Fruit fly (Drosophila melanogaster): Measurements from ENCODE around the gene prg.

DNA sequence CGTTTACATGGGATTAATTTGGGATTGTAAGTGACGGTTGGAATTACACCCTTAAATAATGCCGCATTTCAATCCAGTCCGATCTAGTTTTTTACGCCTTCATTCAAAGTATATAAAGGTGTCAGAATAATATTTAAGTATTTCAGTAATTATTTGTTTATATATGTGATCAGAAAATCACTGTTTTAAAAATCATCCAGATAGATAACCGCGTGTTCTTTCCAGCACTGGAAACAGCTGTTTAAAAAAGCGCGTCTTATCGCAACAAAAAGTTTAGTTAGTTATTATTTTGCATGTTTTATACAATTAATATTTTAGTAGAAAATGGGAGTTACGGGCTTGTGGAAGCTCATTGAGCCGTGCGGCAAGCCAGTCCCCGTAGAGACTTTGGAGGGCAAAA is 26.2 kb upstream of the prg start, which contains the start of gene mus201:
- TF ChIP-seq Eip75B (GFP tag; optimal IDR thresholded peaks at IDR 0.05) (no peak), CG6276 (GFP tag; optimal IDR thresholded peaks at IDR 0.05) (no peak), Gug (GFP tag; IDR thresholded peaks at IDR 0.05) (no peak), OdsH (GFP tag; optimal IDR thresholded peaks at IDR 0.05) (no peak), Ets96B (tag; optimal IDR thresholded peaks at IDR 0.05) (no peak), dsx (GFP tag; optimal IDR thresholded peaks at IDR 0.05; ENCODE audit: poor library complexity, severe bottlenecking) (no peak), CG3032 (tag; optimal IDR thresholded peaks at IDR 0.05) (no peak), eg (GFP tag; IDR thresholded peaks at IDR 0.05) (no peak), Hr39 (GFP tag; optimal IDR thresholded peaks at IDR 0.05) (no peak), topi (GFP tag; optimal IDR thresholded peaks at IDR 0.05) (no peak), lz (GFP tag; optimal IDR thresholded peaks at IDR 0.05) (no peak), ss (GFP tag; optimal IDR thresholded peaks at IDR 0.05) (no peak), Smox (GFP tag; optimal IDR thresholded peaks at IDR 0.05) (no peak)
